Fruit fly (Drosophila melanogaster) whole organism, wandering third instar larva: ENCODE data around the gene CG11839.

Source experiments
- Abd-B ChIP-seq: fragments of >200 bp; optimal IDR thresholded peaks from 2 replicates; lab custom pipeline; 2017; ENCODE audit warnings: missing biosample characterization, missing genetic modification characterization
- CG9705 ChIP-seq: fragments of 200-800 bp; sonication (Bioruptor generic); optimal IDR thresholded peaks from 2 replicates; lab custom pipeline; 2018; ENCODE audit warnings: missing biosample characterization, mild to moderate bottlenecking, missing genetic modification characterization
- HLH106 ChIP-seq: fragments of 200-800 bp; optimal IDR thresholded peaks from 3 replicates; lab custom pipeline; 2019; ENCODE audit warnings: missing biosample characterization, mild to moderate bottlenecking, missing genetic modification characterization, moderate library complexity
- OdsH ChIP-seq: fragments of 200-800 bp; sonication (Bioruptor generic); optimal IDR thresholded peaks from 2 replicates; lab custom pipeline; 2016; ENCODE audit warnings: missing biosample characterization, mild to moderate bottlenecking, missing genetic modification characterization
- Sp1 ChIP-seq: fragments of 200-800 bp; sonication (Bioruptor generic); optimal IDR thresholded peaks from 3 replicates; lab custom pipeline; 2019; ENCODE audit warnings: missing biosample characterization, mild to moderate bottlenecking, missing genetic modification characterization, moderate library complexity
- br ChIP-seq: fragments of 200-800 bp; sonication (Bioruptor generic); optimal IDR thresholded peaks from 2 replicates; lab custom pipeline; 2016; ENCODE audit warnings: missing biosample characterization, missing genetic modification characterization
- dl ChIP-seq, 2 experiments: fragments of 175-275, 200-275 bp in 1 of 2; fragments of 200-275 bp in 1 of 2; sonication (Bioruptor generic); optimal IDR thresholded peaks; lab custom pipeline; 2018; ENCODE audit warnings: mild to moderate bottlenecking in 2 of 2, missing biosample characterization in 2 of 2, missing genetic modification characterization in 2 of 2, moderate library complexity in 2 of 2; ENCODE audit not compliant: partially characterized antibody in 2 of 2, insufficient read depth in 1 of 2
- foxo ChIP-seq, 2 experiments: fragments of 200-800 bp; sonication (Bioruptor generic); optimal IDR thresholded peaks; 2 replicates in 1 of 2; 3 replicates in 1 of 2; lab custom pipeline; 2016 to 2017; ENCODE audit warnings: missing biosample characterization in 2 of 2, missing genetic modification characterization in 2 of 2

DNA sequence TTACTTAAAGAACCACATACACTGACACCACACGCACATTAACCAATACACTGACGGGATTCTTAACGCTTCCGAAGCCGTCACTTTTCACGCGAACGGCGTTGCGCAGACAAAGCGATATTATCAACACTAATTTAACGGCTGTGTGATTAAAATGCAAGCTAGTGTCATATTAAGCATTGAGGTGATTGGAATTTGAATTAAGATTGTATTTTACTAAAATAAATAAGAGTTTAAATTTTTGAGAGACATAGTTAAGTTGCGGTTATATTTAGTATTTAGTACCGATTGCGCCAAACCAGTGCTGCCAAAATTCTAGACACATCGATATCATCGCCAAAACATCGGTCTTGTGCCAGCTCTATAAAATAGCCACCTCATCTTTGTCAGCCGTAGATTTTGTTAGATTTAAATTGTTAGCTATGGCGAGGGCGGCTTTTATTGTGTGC is 30.7 kb upstream of the CG11839 start, which contains the start of the genes Ythdf and bai:
- no peak for TF ChIP-seq br (GFP tag; lab: Kevin White, UChicago)
- TF ChIP-seq Abd-B = no peak
- TF ChIP-seq Sp1 (GFP tag; lab: Kevin White, UChicago) = no peak
- no peak for TF ChIP-seq foxo (GFP tag; optimal IDR thresholded peaks at IDR 0.05; lab: Kevin White, UChicago)
- no peak for TF ChIP-seq CG9705
- no peak for TF ChIP-seq dl (GFP tag; optimal IDR thresholded peaks at IDR 0.05; lab: Kevin White, UChicago; ENCODE audit: insufficient read depth in 1 of 2, partially characterized antibody in 2 of 2)
- no peak for TF ChIP-seq HLH106 (tag; lab: Kevin White, UChicago)
- peak; percentile 49 for TF ChIP-seq OdsH (GFP tag; lab: Kevin White, UChicago)
